Worm (Caenorhabditis elegans): ENCODE data around the gene C06C6.9.

C06C6.9 gene

DNA sequence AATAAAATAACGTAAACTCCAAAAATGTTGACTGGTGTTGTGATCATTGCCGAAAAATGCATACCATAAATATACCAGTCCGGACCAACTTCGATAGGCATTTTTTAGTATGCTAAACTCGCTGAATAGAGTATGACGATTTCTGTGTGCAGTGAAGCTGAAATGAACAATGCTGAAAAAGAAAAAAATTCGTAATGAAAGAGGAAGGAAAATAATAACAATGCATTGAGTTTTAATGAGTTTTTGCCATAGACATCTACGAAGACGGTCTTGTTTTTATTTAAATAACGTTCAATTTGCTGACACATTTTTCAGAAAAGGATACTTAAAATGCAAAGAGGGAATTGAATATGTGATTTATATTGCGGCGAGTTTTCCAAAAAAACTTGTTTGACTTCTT lies 29.0 kb downstream of the C06C6.9 start, which contains the start of gene sri-1:
Gene sri-1, minus strand, starts transcription at position 101 of the 400 bp plus-strand sequence.
- TF ChIP-seq ztf-1 (GFP tag; conservative IDR thresholded peaks at IDR 0.05) = no peak
- TF ChIP-seq mbf-1 (tag; optimal IDR thresholded peaks at IDR 0.05) = no peak
- TF ChIP-seq lsy-2 (tag; optimal IDR thresholded peaks at IDR 0.05) = no peak
- no peak for TF ChIP-seq ztf-11 (tag; optimal IDR thresholded peaks at IDR 0.05)
- no peak for TF ChIP-seq unc-55 (GFP tag; optimal IDR thresholded peaks at IDR 0.05)
- no peak for TF ChIP-seq nhr-23 (tag; optimal IDR thresholded peaks at IDR 0.05)
- no peak for TF ChIP-seq ztf-4 (tag; optimal IDR thresholded peaks at IDR 0.05)
- no peak for TF ChIP-seq egl-27 (tag; optimal IDR thresholded peaks at IDR 0.05)
- TF ChIP-seq mdl-1 (tag; optimal IDR thresholded peaks at IDR 0.05) = no peak
- TF ChIP-seq blmp-1 (tag; optimal IDR thresholded peaks at IDR 0.05; ENCODE audit: insufficient read depth) = no peak
- TF ChIP-seq fos-1 (tag; optimal IDR thresholded peaks at IDR 0.05) = no peak
- no peak for TF ChIP-seq nhr-77 (tag; optimal IDR thresholded peaks at IDR 0.05)

DNA sequence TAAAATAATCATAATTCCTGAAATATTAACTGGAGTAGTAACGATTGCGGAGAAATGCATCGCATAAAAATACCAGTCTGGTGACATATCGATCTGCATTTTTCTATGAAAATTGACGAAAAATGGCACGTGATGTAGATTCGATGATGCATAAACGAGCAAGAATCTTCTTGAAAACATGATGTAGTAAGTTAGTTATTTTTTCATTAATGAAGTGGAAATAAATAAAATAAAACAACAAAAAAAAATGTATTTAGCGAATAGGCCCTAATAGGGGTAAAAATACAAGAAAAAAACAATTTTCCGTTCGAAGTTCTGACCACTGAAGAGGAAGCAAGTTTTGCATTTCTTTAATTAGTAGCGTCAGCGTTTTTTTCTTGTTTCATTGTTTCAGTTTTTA lies 31.4 kb downstream of the C06C6.9 start, which contains the start of gene sri-2:
Gene sri-2, minus strand, starts transcription at position 101 of the 400 bp plus-strand sequence.
- no peak for TF ChIP-seq nhr-10 (tag; optimal IDR thresholded peaks at IDR 0.05)
- TF ChIP-seq nhr-11 (tag; optimal IDR thresholded peaks at IDR 0.05) = no peak
- TF ChIP-seq lsy-2 (tag; optimal IDR thresholded peaks at IDR 0.05) = no peak
- no peak for TF ChIP-seq Y55F3AM.14 (GFP tag; optimal IDR thresholded peaks at IDR 0.05)
- TF ChIP-seq ztf-4 (tag; optimal IDR thresholded peaks at IDR 0.05) = no peak
- TF ChIP-seq unc-39 (tag; optimal IDR thresholded peaks at IDR 0.05) = no peak
- TF ChIP-seq peb-1 (tag; optimal IDR thresholded peaks at IDR 0.05) = no peak
- no peak for TF ChIP-seq unc-62 (GFP tag; optimal IDR thresholded peaks at IDR 0.05)
- no peak for TF ChIP-seq elt-1 (tag; optimal IDR thresholded peaks at IDR 0.05)
- TF ChIP-seq nhr-25 (tag; optimal IDR thresholded peaks at IDR 0.05) = no peak
- no peak for TF ChIP-seq gmeb-1 (tag; optimal IDR thresholded peaks at IDR 0.05)

DNA sequence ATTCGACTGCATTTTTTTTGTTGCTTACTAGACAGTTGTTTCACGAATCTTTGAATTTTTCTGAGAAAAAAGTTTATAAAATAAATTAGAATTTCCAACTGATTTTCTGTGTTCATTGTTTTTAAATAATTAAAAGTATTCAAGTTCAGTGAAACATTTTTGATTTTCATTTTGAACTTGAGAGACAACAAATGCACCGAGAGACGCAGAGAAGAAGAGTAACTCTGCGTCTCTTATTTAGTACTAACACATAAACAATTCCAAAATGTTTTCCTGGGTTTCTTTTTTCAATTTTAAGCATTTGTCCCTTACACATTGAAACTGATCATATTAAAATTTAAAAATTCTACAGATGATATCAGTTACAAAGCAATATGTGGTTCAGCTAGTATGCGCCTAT lies 37.1 kb downstream of the C06C6.9 start:
- TF ChIP-seq sma-9 (GFP tag; optimal IDR thresholded peaks at IDR 0.05) (peak; percentile 43), sma-9 (tag; optimal IDR thresholded peaks at IDR 0.05) (no peak), C34F6.9 (tag; optimal IDR thresholded peaks at IDR 0.05) (peak; percentile 18), ceh-16 (tag; optimal IDR thresholded peaks at IDR 0.05) (no peak)

ce11 chrV:15957098-15957497 lies 39.5 kb downstream of the C06C6.9 start, which contains the start of gene F36G9.3:
Gene F36G9.3, plus strand, starts transcription at chrV:15957398.
- TF ChIP-seq C34F6.9 (tag; optimal IDR thresholded peaks at IDR 0.05) (no peak), nhr-11 (tag; optimal IDR thresholded peaks at IDR 0.05) (no peak), mdl-1 (tag; optimal IDR thresholded peaks at IDR 0.05) (no peak), gmeb-1 (tag; optimal IDR thresholded peaks at IDR 0.05) (no peak), unc-55 (GFP tag; optimal IDR thresholded peaks at IDR 0.05) (no peak), nhr-23 (tag; optimal IDR thresholded peaks at IDR 0.05) (no peak), lsy-2 (tag; optimal IDR thresholded peaks at IDR 0.05) (no peak), ztf-1 (GFP tag; conservative IDR thresholded peaks at IDR 0.05) (no peak), ama-1 (optimal IDR thresholded peaks at IDR 0.05) (no peak), unc-62 (GFP tag; optimal IDR thresholded peaks at IDR 0.05) (no peak)

DNA sequence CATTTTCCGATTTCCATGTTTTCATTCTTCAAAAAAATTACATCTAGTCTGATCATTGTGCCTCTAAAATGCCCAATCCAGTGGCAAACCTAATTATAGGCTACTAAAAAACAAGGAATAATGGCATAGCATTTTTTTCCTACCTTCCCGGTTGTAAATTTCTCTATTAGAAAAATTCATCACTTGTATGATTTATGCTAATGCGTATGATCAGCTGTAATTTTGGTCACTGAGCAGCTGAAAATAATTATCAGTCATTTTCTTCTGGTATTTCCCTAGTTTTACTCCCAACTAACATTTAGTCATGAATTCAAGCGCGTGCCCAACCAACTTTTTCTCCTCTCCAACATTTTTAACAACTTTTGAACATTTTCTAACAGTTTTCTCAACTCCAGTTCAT lies 41.1 kb downstream of the C06C6.9 start, which contains the start of gene srh-186:
Gene srh-186, plus strand, starts transcription at position 301 of the 400 bp plus-strand sequence.
- TF ChIP-seq sem-4 (tag; optimal IDR thresholded peaks at IDR 0.05) (no peak), ZK546.5 (tag; optimal IDR thresholded peaks at IDR 0.05) (no peak), nhr-23 (tag; optimal IDR thresholded peaks at IDR 0.05) (no peak), elt-1 (tag; optimal IDR thresholded peaks at IDR 0.05) (no peak), unc-55 (GFP tag; optimal IDR thresholded peaks at IDR 0.05) (no peak), skn-1 (tag; optimal IDR thresholded peaks at IDR 0.05) (no peak), R02D3.7 (tag; optimal IDR thresholded peaks at IDR 0.05) (no peak), peb-1 (tag; optimal IDR thresholded peaks at IDR 0.05) (no peak), nhr-21 (tag; optimal IDR thresholded peaks at IDR 0.05) (no peak), alr-1 (tag; optimal IDR thresholded peaks at IDR 0.05) (no peak)

ce11 chrV:15954932-15955331 lies 41.6 kb downstream of the C06C6.9 start, which contains the start of gene srw-57:
Gene srw-57, minus strand, starts transcription at chrV:15955032.
- no peak for TF ChIP-seq nhr-12 (tag; optimal IDR thresholded peaks at IDR 0.05)
- TF ChIP-seq nhr-237 (tag; optimal IDR thresholded peaks at IDR 0.05) = no peak
- TF ChIP-seq mdl-1 (tag; optimal IDR thresholded peaks at IDR 0.05) = no peak
- TF ChIP-seq nhr-21 (tag; optimal IDR thresholded peaks at IDR 0.05) = no peak
- no peak for TF ChIP-seq alr-1 (tag; optimal IDR thresholded peaks at IDR 0.05)
- TF ChIP-seq lin-39 (tag; optimal IDR thresholded peaks at IDR 0.05) = no peak
